Worm (Caenorhabditis elegans) whole organism, early embryonic: ENCODE data around the gene srlf-27.
A peak's percentile ranks its signal among the peaks of the same experiment; 100 is the strongest.

Experiments
- B0310.2 ChIP-seq: sonication (generic microtip); optimal IDR thresholded peaks from 2 replicates; lab custom pipeline; 2016; ENCODE audit warnings: mild to moderate bottlenecking, missing genetic modification characterization, missing compliant biosample characterization
- F13C5.2 ChIP-seq: sonication (generic microtip); optimal IDR thresholded peaks from 2 replicates; lab custom pipeline; 2017; ENCODE audit warnings: mild to moderate bottlenecking, missing genetic modification characterization, inconsistent platforms, missing compliant biosample characterization
- aly-1 ChIP-seq: sonication (generic microtip); optimal IDR thresholded peaks from 2 replicates; lab custom pipeline; 2016; ENCODE audit warnings: missing genetic modification characterization, missing compliant biosample characterization
- ama-1 ChIP-seq: fragments of 150-350 bp; optimal IDR thresholded peaks from 2 replicates; lab custom pipeline; 2014
- ceh-13 ChIP-seq: fragments of 200-800 bp; sonication (Bioruptor generic); optimal IDR thresholded peaks from 2 replicates; lab custom pipeline; 2018; ENCODE audit warnings: mild to moderate bottlenecking, missing genetic modification characterization, missing compliant biosample characterization
- ceh-36 ChIP-seq: sonication (generic microtip); optimal IDR thresholded peaks from 2 replicates; lab custom pipeline; 2016; ENCODE audit warnings: missing genetic modification characterization, inconsistent platforms, missing compliant biosample characterization
- ets-7 ChIP-seq: sonication (generic microtip); optimal IDR thresholded peaks from 2 replicates; lab custom pipeline; 2016; ENCODE audit warnings: missing genotype, missing genetic modification characterization, missing compliant biosample characterization
- flt-1 ChIP-seq: fragments of 200-800 bp; sonication (Bioruptor generic); IDR thresholded peaks from 2 replicates; pipeline ENCODE4 v1.3.6; 2022; ENCODE audit warnings: missing genetic modification characterization, missing compliant biosample characterization
- hmbx-1 ChIP-seq: sonication (generic microtip); optimal IDR thresholded peaks from 2 replicates; lab custom pipeline; 2016; ENCODE audit warnings: mild to moderate bottlenecking, missing genetic modification characterization, missing compliant biosample characterization
- hmg-4 ChIP-seq: fragments of 200-800 bp; sonication (Bioruptor generic); optimal IDR thresholded peaks from 2 replicates; lab custom pipeline; 2018; ENCODE audit warnings: mild to moderate bottlenecking, missing genetic modification characterization, missing compliant biosample characterization
- hnd-1 ChIP-seq: sonication (generic microtip); optimal IDR thresholded peaks from 2 replicates; lab custom pipeline; 2016; ENCODE audit warnings: missing genetic modification characterization, missing compliant biosample characterization
- pes-1 ChIP-seq: fragments of 200-800 bp; sonication (Bioruptor generic); IDR thresholded peaks from 2 replicates; pipeline ENCODE4 v1.3.6; 2022; ENCODE audit warnings: missing genetic modification reagents, missing genetic modification characterization, missing compliant biosample characterization
- scrt-1 ChIP-seq: fragments of 200-800 bp; sonication (Bioruptor generic); IDR thresholded peaks from 2 replicates; pipeline ENCODE4 v1.3.6; 2022; ENCODE audit warnings: missing genetic modification characterization, missing compliant biosample characterization
- sea-1 ChIP-seq: fragments of 200-800 bp; sonication (Bioruptor generic); conservative IDR thresholded peaks from 2 replicates; pipeline ENCODE4 v1.3.6; 2022; ENCODE audit warnings: missing genetic modification characterization, missing compliant biosample characterization
- tbx-11 ChIP-seq: fragments of 200-800 bp; sonication (Bioruptor generic); IDR thresholded peaks from 2 replicates; pipeline ENCODE4 v1.3.6; 2022; ENCODE audit warnings: missing genetic modification characterization, missing compliant biosample characterization
- tbx-37 ChIP-seq: fragments of 200-800 bp; sonication (Bioruptor generic); conservative IDR thresholded peaks from 2 replicates; pipeline ENCODE4 v1.3.6; 2022; ENCODE audit warnings: missing genetic modification reagents, missing genetic modification characterization, missing compliant biosample characterization
- tra-4 ChIP-seq: sonication (generic microtip); optimal IDR thresholded peaks from 2 replicates; lab custom pipeline; 2017; ENCODE audit warnings: missing genetic modification characterization, missing compliant biosample characterization

srlf-27 gene

ce11 chrIV:14609774-14610173, 27.7 kb upstream of the srlf-27 start:
- no peak for TF ChIP-seq tbx-37 (GFP tag; lab: Robert Waterston, UW)

ce11 chrIV:14610942-14611724, 26.4 kb upstream of the srlf-27 start:
- peak; percentile 18; the same call in 1 of the 2 replicates for TF ChIP-seq pes-1 (GFP tag; lab: Robert Waterston, UW)
- TF ChIP-seq flt-1 (GFP tag; lab: Robert Waterston, UW) = no peak
- no peak for TF ChIP-seq B0310.2
- no peak for TF ChIP-seq ets-7 (tag; lab: Kevin White, UChicago)

ce11 chrIV:14611892-14612497, 25.5 kb upstream of the srlf-27 start:
- TF ChIP-seq hmbx-1 (tag; lab: Kevin White, UChicago) (no peak), tra-4 (no peak), ceh-36 (no peak), B0310.2 (no peak), aly-1 (tag; lab: Kevin White, UChicago) (no peak), scrt-1 (GFP tag; lab: Robert Waterston, UW) (no peak), hnd-1 (tag; lab: Kevin White, UChicago) (no peak), pes-1 (GFP tag; lab: Robert Waterston, UW) (no peak), tbx-11 (GFP tag; lab: Robert Waterston, UW) (no peak), sea-1 (GFP tag; lab: Robert Waterston, UW) (no peak), flt-1 (GFP tag; lab: Robert Waterston, UW) (no peak), F13C5.2 (tag; lab: Kevin White, UChicago) (no peak), tbx-37 (GFP tag; lab: Robert Waterston, UW) (no peak), ceh-13 (GFP tag; lab: Kevin White, UChicago) (no peak), ama-1 (no peak), hmg-4 (GFP tag; lab: Kevin White, UChicago) (no peak), ets-7 (tag; lab: Kevin White, UChicago) (no peak)

- no peak for TF ChIP-seq tbx-37 (GFP tag; lab: Robert Waterston, UW)
- no peak for TF ChIP-seq ceh-36
- no peak for TF ChIP-seq tra-4
- no peak for TF ChIP-seq ama-1
- TF ChIP-seq B0310.2 = no peak
- TF ChIP-seq scrt-1 (GFP tag; lab: Robert Waterston, UW) = no peak
Measured at ce11 chrIV:14612547-14613329, 24.8 kb upstream of the srlf-27 start.

- TF ChIP-seq aly-1 (tag; lab: Kevin White, UChicago) (no peak), pes-1 (GFP tag; lab: Robert Waterston, UW) (no peak), ceh-13 (GFP tag; lab: Kevin White, UChicago) (no peak), ama-1 (no peak), hnd-1 (tag; lab: Kevin White, UChicago) (no peak), F13C5.2 (tag; lab: Kevin White, UChicago) (no peak), tbx-11 (GFP tag; lab: Robert Waterston, UW) (no peak), sea-1 (GFP tag; lab: Robert Waterston, UW) (no peak), flt-1 (GFP tag; lab: Robert Waterston, UW) (no peak), tra-4 (no peak), ets-7 (tag; lab: Kevin White, UChicago) (no peak), hmbx-1 (tag; lab: Kevin White, UChicago) (no peak), tbx-37 (GFP tag; lab: Robert Waterston, UW) (no peak)
Measured at ce11 chrIV:14613375-14613774, 24.1 kb upstream of the srlf-27 start.

- TF ChIP-seq aly-1 (tag; lab: Kevin White, UChicago) (no peak), ceh-36 (no peak), sea-1 (GFP tag; lab: Robert Waterston, UW) (no peak), flt-1 (GFP tag; lab: Robert Waterston, UW) (no peak), hnd-1 (tag; lab: Kevin White, UChicago) (no peak)
Measured at ce11 chrIV:14614176-14614740, 23.3 kb upstream of the srlf-27 start.

- TF ChIP-seq tbx-37 (GFP tag; lab: Robert Waterston, UW) = no peak
- TF ChIP-seq scrt-1 (GFP tag; lab: Robert Waterston, UW) = no peak
- no peak for TF ChIP-seq aly-1 (tag; lab: Kevin White, UChicago)
- TF ChIP-seq ets-7 (tag; lab: Kevin White, UChicago) = no peak
- TF ChIP-seq ama-1 = no peak
- no peak for TF ChIP-seq tra-4
- no peak for TF ChIP-seq F13C5.2 (tag; lab: Kevin White, UChicago)
Measured at ce11 chrIV:14616303-14616702, 21.2 kb upstream of the srlf-27 start, which contains the start of gene dmd-6. dmd-6 (plus strand) TSS chrIV:14616603.
